Fruit fly (Drosophila melanogaster) whole organism, embryonic: ENCODE results near the gene Ada2a.
A peak's percentile ranks its signal among the peaks of the same experiment; 100 is the strongest.

Experiments
- CG10321 ChIP-seq: fragments of 200-800 bp; sonication (Bioruptor generic); IDR thresholded peaks from 2 replicates; pipeline ENCODE4 v1.3.6; 2022; ENCODE audit warnings: missing biosample characterization, missing genetic modification characterization
- CG12071 ChIP-seq: fragments of 200-800 bp; sonication (Bioruptor generic); optimal IDR thresholded peaks from 3 replicates; lab custom pipeline; 2018; ENCODE audit warnings: missing biosample characterization, mild to moderate bottlenecking, missing genetic modification characterization
- CG12155 ChIP-seq: fragments of 200-800 bp; sonication (Bioruptor generic); optimal IDR thresholded peaks from 3 replicates; lab custom pipeline; 2016; ENCODE audit warnings: missing biosample characterization, missing genetic modification characterization
- CG1529 ChIP-seq: fragments of 200-800 bp; sonication (Bioruptor generic); optimal IDR thresholded peaks from 3 replicates; lab custom pipeline; 2018; ENCODE audit warnings: missing biosample characterization, missing genetic modification characterization
- CG15514 ChIP-seq: fragments of 200-800 bp; sonication (Bioruptor generic); optimal IDR thresholded peaks from 3 replicates; lab custom pipeline; 2017; ENCODE audit warnings: missing biosample characterization, missing genetic modification characterization, mild to moderate bottlenecking, moderate library complexity, missing genetic modification reagents
- CG17385 ChIP-seq: fragments of 200-800 bp; sonication (Bioruptor generic); optimal IDR thresholded peaks from 3 replicates; lab custom pipeline; 2018; ENCODE audit warnings: missing biosample characterization, mild to moderate bottlenecking, missing genetic modification characterization
- CG3163 ChIP-seq: fragments of 200-800 bp; sonication (Bioruptor generic); optimal IDR thresholded peaks from 3 replicates; lab custom pipeline; 2016; ENCODE audit warnings: missing biosample characterization, missing genetic modification characterization
- CG34224 ChIP-seq: fragments of 200-800 bp; sonication (Bioruptor generic); IDR thresholded peaks from 3 replicates; pipeline ENCODE4 v1.3.6; 2022; ENCODE audit warnings: missing biosample characterization, missing genetic modification characterization; ENCODE audit not compliant: partially characterized antibody
- CG34376 ChIP-seq: fragments of 200-800 bp; sonication (Bioruptor generic); optimal IDR thresholded peaks from 2 replicates; lab custom pipeline; 2018; ENCODE audit warnings: missing biosample characterization, mild to moderate bottlenecking, missing genetic modification characterization
- CG4730 ChIP-seq: fragments of 200-800 bp; sonication (Bioruptor generic); IDR thresholded peaks from 2 replicates; pipeline ENCODE4 v1.3.6; 2022; ENCODE audit warnings: missing biosample characterization, missing genetic modification characterization
- CG6683 ChIP-seq: fragments of 200-800 bp; sonication (Bioruptor generic); optimal IDR thresholded peaks from 2 replicates; lab custom pipeline; 2017; ENCODE audit warnings: missing biosample characterization, mild to moderate bottlenecking, missing genetic modification characterization, missing genetic modification reagents
- CG6854 ChIP-seq: fragments of 200-800 bp; sonication (Bioruptor generic); optimal IDR thresholded peaks from 3 replicates; lab custom pipeline; 2017; ENCODE audit warnings: missing biosample characterization, mild to moderate bottlenecking, missing genetic modification characterization
- CG8290 ChIP-seq, 3 experiments: fragments of 200-800 bp; sonication (Bioruptor generic); optimal IDR thresholded peaks; 2 replicates each; lab custom pipeline; 2016 to 2019; ENCODE audit warnings: missing biosample characterization in 3 of 3, missing genetic modification characterization in 3 of 3, mild to moderate bottlenecking in 2 of 3, moderate library complexity in 1 of 3
- CoRest ChIP-seq: fragments of 200-800 bp; sonication (Bioruptor generic); optimal IDR thresholded peaks from 3 replicates; lab custom pipeline; 2018; ENCODE audit warnings: missing biosample characterization, mild to moderate bottlenecking, missing genetic modification characterization, moderate library complexity
- D19B ChIP-seq: fragments of 200-800 bp; sonication (Bioruptor generic); optimal IDR thresholded peaks from 2 replicates; lab custom pipeline; 2017; ENCODE audit warnings: missing biosample characterization, mild to moderate bottlenecking, missing genetic modification characterization
- Dek ChIP-seq: fragments of 200-800 bp; sonication (Bioruptor generic); optimal IDR thresholded peaks from 3 replicates; lab custom pipeline; 2019; ENCODE audit warnings: missing biosample characterization, mild to moderate bottlenecking, missing genetic modification characterization, moderate library complexity
- E2f2 ChIP-seq: fragments of 200-800 bp; sonication (Bioruptor generic); IDR thresholded peaks from 2 replicates; pipeline ENCODE4 v1.3.6; 2022; ENCODE audit warnings: missing biosample characterization, missing genetic modification characterization
- Gug ChIP-seq: fragments of 200-800 bp; sonication (Bioruptor generic); IDR thresholded peaks from 4 replicates; pipeline ENCODE4 v1.3.6; 2022; ENCODE audit warnings: missing biosample characterization, missing genetic modification characterization
- H15 ChIP-seq: fragments of 200-800 bp; sonication (Bioruptor generic); IDR thresholded peaks from 3 replicates; pipeline ENCODE4 v1.3.6; 2022; ENCODE audit warnings: missing biosample characterization, missing genetic modification characterization
- HLH4C ChIP-seq: fragments of 200-800 bp; sonication (Bioruptor generic); IDR thresholded peaks from 3 replicates; pipeline ENCODE4 v1.3.6; 2022; ENCODE audit warnings: missing biosample characterization, missing genetic modification characterization; ENCODE audit not compliant: partially characterized antibody
- Hey ChIP-seq: fragments of 200-800 bp; sonication (Bioruptor generic); optimal IDR thresholded peaks from 3 replicates; lab custom pipeline; 2018; ENCODE audit warnings: missing biosample characterization, mild to moderate bottlenecking, missing genetic modification characterization
- HmgZ ChIP-seq: fragments of 200-800 bp; sonication (Bioruptor generic); optimal IDR thresholded peaks from 2 replicates; lab custom pipeline; 2018; ENCODE audit warnings: missing biosample characterization, mild to moderate bottlenecking, missing genetic modification characterization
- MTF-1 ChIP-seq: fragments of 200-800 bp; sonication (Bioruptor generic); optimal IDR thresholded peaks from 2 replicates; lab custom pipeline; 2018; ENCODE audit warnings: missing biosample characterization, mild to moderate bottlenecking, missing genetic modification characterization, borderline replicate concordance
- Max ChIP-seq: fragments of 200-800 bp; sonication (Bioruptor generic); optimal IDR thresholded peaks from 2 replicates; lab custom pipeline; 2016; ENCODE audit warnings: missing biosample characterization, mild to moderate bottlenecking, missing genetic modification characterization
- NC2α ChIP-seq: fragments of 200-800 bp; sonication (Bioruptor generic); optimal IDR thresholded peaks from 2 replicates; lab custom pipeline; 2016; ENCODE audit warnings: missing biosample characterization, missing genetic modification characterization
- Nf-YA ChIP-seq: fragments of 200-800 bp; sonication (Bioruptor generic); IDR thresholded peaks from 2 replicates; pipeline ENCODE4 v1.3.6; 2022; ENCODE audit warnings: missing biosample characterization, missing genetic modification characterization
- Oaz ChIP-seq: fragments of 200-800 bp; sonication (Bioruptor generic); IDR thresholded peaks from 2 replicates; pipeline ENCODE4 v1.3.6; 2022; ENCODE audit warnings: missing biosample characterization, missing genetic modification characterization
- Trl ChIP-seq, 3 experiments: fragments of >200 bp in 2 of 3; fragments of 200-800 bp in 1 of 3; sonication (Bioruptor generic) in 1 of 3; optimal IDR thresholded peaks; 2 replicates in 1 of 3; 3 replicates in 2 of 3; lab custom pipeline; 2016 to 2017; ENCODE audit warnings: missing biosample characterization in 1 of 3, missing genetic modification characterization in 1 of 3
- Xrp1 ChIP-seq: fragments of 200-800 bp; sonication (Bioruptor generic); IDR thresholded peaks from 2 replicates; pipeline ENCODE4 v1.3.6; 2022; ENCODE audit warnings: missing biosample characterization, missing genetic modification characterization
- al ChIP-seq: fragments of 200-800 bp; sonication (Bioruptor generic); IDR thresholded peaks from 2 replicates; pipeline ENCODE4 v1.3.6; 2022; ENCODE audit warnings: missing biosample characterization, missing genetic modification characterization
- cato ChIP-seq: fragments of 200-800 bp; sonication (Bioruptor generic); optimal IDR thresholded peaks from 2 replicates; lab custom pipeline; 2016; ENCODE audit warnings: missing biosample characterization, missing genetic modification characterization, borderline replicate concordance
- corto ChIP-seq: fragments of 200-800 bp; sonication (Bioruptor generic); optimal IDR thresholded peaks from 2 replicates; lab custom pipeline; 2016; ENCODE audit warnings: missing biosample characterization, mild to moderate bottlenecking, missing genetic modification characterization, moderate library complexity
- fru ChIP-seq: fragments of >200 bp; optimal IDR thresholded peaks from 2 replicates; lab custom pipeline; 2017
- jumu ChIP-seq: fragments of 200-800 bp; sonication (Bioruptor generic); optimal IDR thresholded peaks from 3 replicates; lab custom pipeline; 2016; ENCODE audit warnings: missing biosample characterization, missing genetic modification characterization
- maf-S ChIP-seq: fragments of 200-800 bp; sonication (Bioruptor generic); optimal IDR thresholded peaks from 2 replicates; lab custom pipeline; 2016; ENCODE audit warnings: missing biosample characterization, missing genetic modification characterization
- nom ChIP-seq: fragments of 200-800 bp; sonication (Bioruptor generic); optimal IDR thresholded peaks from 2 replicates; lab custom pipeline; 2017; ENCODE audit warnings: missing biosample characterization, missing genetic modification characterization, mild to moderate bottlenecking, moderate library complexity, missing genetic modification reagents
- psq ChIP-seq: fragments of 200-800 bp; sonication (Bioruptor generic); optimal IDR thresholded peaks from 2 replicates; lab custom pipeline; 2017; ENCODE audit warnings: missing biosample characterization, missing genetic modification characterization
- row ChIP-seq: fragments of 200-800 bp; sonication (Bioruptor generic); IDR thresholded peaks from 3 replicates; pipeline ENCODE4 v1.3.6; 2022; ENCODE audit warnings: missing biosample characterization, missing genetic modification characterization
- schlank ChIP-seq: fragments of 200-800 bp; sonication (Bioruptor generic); optimal IDR thresholded peaks from 2 replicates; lab custom pipeline; 2018; ENCODE audit warnings: missing biosample characterization, mild to moderate bottlenecking, missing genetic modification characterization
- scrt ChIP-seq: fragments of 200-800 bp; sonication (Bioruptor generic); optimal IDR thresholded peaks from 2 replicates; lab custom pipeline; 2018; ENCODE audit warnings: missing biosample characterization, mild to moderate bottlenecking, missing genetic modification characterization, moderate library complexity
- sens ChIP-seq: fragments of 200-800 bp; sonication (Bioruptor generic); peaks from one replicate; lab custom pipeline; 2016; ENCODE audit warnings: missing biosample characterization, missing genetic modification characterization
- sisA ChIP-seq: fragments of 200-800 bp; sonication (Bioruptor generic); IDR thresholded peaks from 2 replicates; pipeline ENCODE4 v1.3.6; 2022; ENCODE audit warnings: missing biosample characterization, missing genetic modification characterization
- sna ChIP-seq: fragments of 200-800 bp; sonication (Bioruptor generic); IDR thresholded peaks from 2 replicates; pipeline ENCODE4 v1.3.6; 2022; ENCODE audit warnings: missing biosample characterization, missing genetic modification characterization; ENCODE audit not compliant: partially characterized antibody
- sob ChIP-seq: fragments of 200-800 bp; sonication (Bioruptor generic); IDR thresholded peaks from 2 replicates; pipeline ENCODE4 v1.3.6; 2022; ENCODE audit warnings: missing biosample characterization, missing genetic modification characterization
- sqz ChIP-seq: fragments of 200-800 bp; sonication (Bioruptor generic); optimal IDR thresholded peaks from 3 replicates; lab custom pipeline; 2018; ENCODE audit warnings: missing biosample characterization, mild to moderate bottlenecking, missing genetic modification characterization
- trem ChIP-seq: fragments of 200-800 bp; optimal IDR thresholded peaks from 3 replicates; lab custom pipeline; 2019; ENCODE audit warnings: missing biosample characterization, mild to moderate bottlenecking, missing genetic modification characterization, moderate library complexity
- tup ChIP-seq: fragments of 200-800 bp; sonication (Bioruptor generic); optimal IDR thresholded peaks from 2 replicates; lab custom pipeline; 2016; ENCODE audit warnings: missing biosample characterization, mild to moderate bottlenecking, missing genetic modification characterization, moderate library complexity
- zfh2 ChIP-seq: fragments of 200-800 bp; sonication (Bioruptor generic); optimal IDR thresholded peaks from 2 replicates; lab custom pipeline; 2016; ENCODE audit warnings: missing biosample characterization, missing genetic modification characterization

Ada2a gene

DNA sequence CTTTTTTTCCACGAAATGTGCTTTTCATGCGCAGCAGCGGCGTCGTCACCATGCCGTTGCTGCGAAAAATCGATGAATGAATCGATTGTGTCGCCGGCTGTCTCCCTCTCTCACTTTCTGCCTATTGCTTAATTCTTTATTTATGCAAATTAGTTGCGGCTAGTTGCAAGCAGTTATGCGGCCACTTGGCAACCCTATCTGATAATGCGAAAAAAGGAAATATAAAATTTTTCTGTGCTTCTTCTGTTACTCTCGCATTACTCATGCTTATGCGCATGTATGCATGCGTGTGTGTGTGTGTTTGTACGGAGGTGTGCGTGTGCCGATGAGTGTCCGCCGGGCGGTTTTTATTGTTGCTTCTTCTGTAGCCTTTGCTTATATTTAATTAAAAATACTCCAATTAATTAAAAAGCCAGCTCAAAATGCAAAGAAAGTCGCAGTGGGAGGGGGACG is 11.5 kb downstream of the Ada2a start (continued):
- TF ChIP-seq Max (GFP tag; lab: Kevin White, UChicago) (no peak), sisA (GFP tag; lab: Robert Waterston, UW) (no peak), row (GFP tag; lab: Robert Waterston, UW) (peak; percentile 5; the same call in 1 of the 3 replicates), Dek (tag; lab: Kevin White, UChicago) (peak; percentile 11), Trl (optimal IDR thresholded peaks at IDR 0.05; lab: Kevin White, UChicago) (no peak), Trl (GFP tag; optimal IDR thresholded peaks at IDR 0.05; lab: Kevin White, UChicago) (no peak), NC2α (GFP tag; lab: Kevin White, UChicago) (no peak), maf-S (GFP tag; lab: Kevin White, UChicago) (peak; percentile 13), sna (GFP tag; lab: Robert Waterston, UW) (no peak), Oaz (GFP tag; lab: Robert Waterston, UW) (no peak), CG34376 (GFP tag; lab: Kevin White, UChicago) (no peak), Hey (tag; lab: Kevin White, UChicago) (no peak), zfh2 (peak; percentile 42), CG12155 (GFP tag; lab: Kevin White, UChicago) (no peak), H15 (GFP tag; lab: Robert Waterston, UW) (no peak), schlank (tag; lab: Kevin White, UChicago) (peak; percentile 3), HmgZ (tag; lab: Kevin White, UChicago) (no peak), CoRest (tag; lab: Kevin White, UChicago) (no peak), CG34224 (GFP tag; lab: Robert Waterston, UW) (no peak), CG6854 (GFP tag; lab: Kevin White, UChicago) (peak; percentile 27), Xrp1 (GFP tag; lab: Robert Waterston, UW) (no peak), Gug (peak; percentile 21; the same call in 1 of the 4 replicates), CG12071 (GFP tag; lab: Kevin White, UChicago) (peak; percentile 58), CG6683 (GFP tag; lab: Kevin White, UChicago) (no peak), CG3163 (GFP tag; lab: Kevin White, UChicago) (no peak), scrt (peak; percentile 50), CG4730 (GFP tag; lab: Robert Waterston, UW) (no peak), trem (no peak), CG8290 (GFP tag; optimal IDR thresholded peaks at IDR 0.05; lab: Kevin White, UChicago) (no peak), CG8290 (tag; optimal IDR thresholded peaks at IDR 0.05; lab: Kevin White, UChicago) (peak in 1 of 2 experiments; percentile 16), CG15514 (GFP tag; lab: Kevin White, UChicago) (peak; percentile 41), MTF-1 (GFP tag; lab: Kevin White, UChicago) (peak; percentile 0), jumu (GFP tag; lab: Kevin White, UChicago) (peak; percentile 1), E2f2 (GFP tag; lab: Robert Waterston, UW) (no peak), cato (no peak), al (no peak), D19B (GFP tag; lab: Kevin White, UChicago) (peak; percentile 6)

dm6 chr3R:18243000-18243399 is 12.3 kb downstream of the Ada2a start:
- peak; percentile 22; the same call in 1 of the 2 replicates for TF ChIP-seq CG10321 (GFP tag; lab: Robert Waterston, UW)
- no peak for TF ChIP-seq corto (GFP tag; lab: Kevin White, UChicago)
- TF ChIP-seq fru (lab: Kevin White, UChicago) = no peak
- TF ChIP-seq tup (GFP tag; lab: Kevin White, UChicago) = no peak
- peak; percentile 55 for TF ChIP-seq CG1529 (GFP tag; lab: Kevin White, UChicago)
- TF ChIP-seq Trl (optimal IDR thresholded peaks at IDR 0.05; lab: Kevin White, UChicago) = peak in 1 of 2 experiments; percentile 27
- no peak for TF ChIP-seq Trl (GFP tag; optimal IDR thresholded peaks at IDR 0.05; lab: Kevin White, UChicago)
- peak; percentile 48 for TF ChIP-seq sqz (GFP tag; lab: Kevin White, UChicago)
- TF ChIP-seq CG17385 = peak; percentile 97
- TF ChIP-seq psq (GFP tag; lab: Kevin White, UChicago) = peak; percentile 35
- TF ChIP-seq nom = peak; percentile 27
- TF ChIP-seq sens (GFP tag; lab: Kevin White, UChicago) = peak; percentile 37
- TF ChIP-seq HLH4C (GFP tag; lab: Robert Waterston, UW) = 0 out of 3 replicates have a peak, but pooled peaks have one; percentile 11
- 0 out of 2 replicates have a peak, but pooled peaks have one; percentile 4 for TF ChIP-seq Nf-YA
- peak; percentile 2; the same call in 1 of the 2 replicates for TF ChIP-seq sob (GFP tag; lab: Robert Waterston, UW)
